Worm (Caenorhabditis elegans) whole organism, late embryonic: ENCODE data around the gene R11D1.3.

Experiments
- C38D4.7 ChIP-seq: fragments of 200-800 bp; sonication (Bioruptor generic); optimal IDR thresholded peaks from 2 replicates; lab custom pipeline; 2018; ENCODE audit warnings: mild to moderate bottlenecking, missing genetic modification characterization, moderate library complexity, missing compliant biosample characterization
- K02D7.2 ChIP-seq: sonication (generic microtip); optimal IDR thresholded peaks from 2 replicates; lab custom pipeline; 2017; ENCODE audit warnings: mild to moderate bottlenecking, missing genetic modification characterization, missing compliant biosample characterization
- K09A11.1 ChIP-seq: sonication (generic microtip); optimal IDR thresholded peaks from 2 replicates; lab custom pipeline; 2017; ENCODE audit warnings: antibody characterized with exemption, mild to moderate bottlenecking, missing genetic modification characterization, missing compliant biosample characterization; ENCODE audit not compliant: insufficient read depth
- T23F11.4 ChIP-seq: fragments of 200-800 bp; sonication (Bioruptor generic); optimal IDR thresholded peaks from 2 replicates; lab custom pipeline; 2018; ENCODE audit warnings: mild to moderate bottlenecking, missing genetic modification characterization, missing compliant biosample characterization
- ahr-1 ChIP-seq: sonication (generic microtip); optimal IDR thresholded peaks from 2 replicates; lab custom pipeline; 2016; ENCODE audit warnings: missing genetic modification characterization, missing compliant biosample characterization
- ama-1 ChIP-seq: fragments of 150-350 bp; optimal IDR thresholded peaks from 2 replicates; lab custom pipeline; 2014
- ceh-19 ChIP-seq: fragments of 200-800 bp; sonication (Bioruptor generic); optimal IDR thresholded peaks from 2 replicates; lab custom pipeline; 2018; ENCODE audit warnings: mild to moderate bottlenecking, missing genetic modification characterization, missing compliant biosample characterization
- ceh-2 ChIP-seq: sonication (generic microtip); optimal IDR thresholded peaks from 2 replicates; lab custom pipeline; 2016; ENCODE audit warnings: missing genotype, missing genetic modification characterization, missing compliant biosample characterization
- ceh-24 ChIP-seq: sonication (generic microtip); optimal IDR thresholded peaks from 2 replicates; lab custom pipeline; 2016; ENCODE audit warnings: mild to moderate bottlenecking, missing genetic modification characterization, missing compliant biosample characterization
- ceh-30 ChIP-seq: fragments of 150-350 bp; optimal IDR thresholded peaks from 2 replicates; lab custom pipeline; 2014; ENCODE audit warnings: missing biosample characterization, missing genetic modification characterization
- ceh-31 ChIP-seq: sonication (generic microtip); optimal IDR thresholded peaks from 2 replicates; lab custom pipeline; 2016; ENCODE audit warnings: missing genetic modification characterization, missing compliant biosample characterization
- ceh-45 ChIP-seq: fragments of 200-800 bp; sonication (Bioruptor generic); IDR thresholded peaks from 2 replicates; pipeline ENCODE4 v1.3.6; 2022; ENCODE audit warnings: missing genetic modification reagents, missing genetic modification characterization, missing compliant biosample characterization
- ceh-6 ChIP-seq: fragments of 200-800 bp; sonication (Bioruptor generic); optimal IDR thresholded peaks from 2 replicates; lab custom pipeline; 2018; ENCODE audit warnings: mild to moderate bottlenecking, missing genetic modification characterization, missing compliant biosample characterization
- ceh-9 ChIP-seq: sonication (generic microtip); optimal IDR thresholded peaks from 2 replicates; lab custom pipeline; 2016; ENCODE audit warnings: mild to moderate bottlenecking, missing genetic modification characterization, inconsistent platforms, missing compliant biosample characterization
- dmd-4 ChIP-seq: sonication (generic microtip); optimal IDR thresholded peaks from 2 replicates; lab custom pipeline; 2016; ENCODE audit warnings: borderline replicate concordance, missing genetic modification characterization, missing compliant biosample characterization
- eyg-1 ChIP-seq: sonication (generic microtip); optimal IDR thresholded peaks from 2 replicates; lab custom pipeline; 2016; ENCODE audit warnings: missing genotype, missing genetic modification characterization, missing compliant biosample characterization
- fax-1 ChIP-seq: sonication (generic microtip); optimal IDR thresholded peaks from 2 replicates; lab custom pipeline; 2016; ENCODE audit warnings: missing genotype, missing genetic modification characterization, missing compliant biosample characterization
- fkh-10 ChIP-seq: fragments of 150-350 bp; optimal IDR thresholded peaks from 2 replicates; lab custom pipeline; 2014; ENCODE audit warnings: missing biosample characterization, missing genetic modification reagents, missing genetic modification characterization
- fkh-6 ChIP-seq: sonication (generic microtip); optimal IDR thresholded peaks from 2 replicates; lab custom pipeline; 2016; ENCODE audit warnings: missing genetic modification characterization, missing compliant biosample characterization
- hlh-13 ChIP-seq: fragments of 200-800 bp; sonication (Bioruptor generic); optimal IDR thresholded peaks from 2 replicates; lab custom pipeline; 2018; ENCODE audit warnings: mild to moderate bottlenecking, missing genetic modification characterization, missing compliant biosample characterization
- hlh-15 ChIP-seq: sonication (generic microtip); optimal IDR thresholded peaks from 2 replicates; lab custom pipeline; 2016; ENCODE audit warnings: missing genetic modification characterization, missing compliant biosample characterization
- hlh-30 ChIP-seq: sonication (generic microtip); optimal IDR thresholded peaks from 2 replicates; lab custom pipeline; 2017; ENCODE audit warnings: antibody characterized with exemption, missing genetic modification characterization, missing compliant biosample characterization; ENCODE audit not compliant: insufficient read depth
- hlh-6 ChIP-seq: sonication (generic microtip); optimal IDR thresholded peaks from 2 replicates; lab custom pipeline; 2016; ENCODE audit warnings: missing genotype, missing genetic modification characterization, missing compliant biosample characterization
- mec-3 ChIP-seq: sonication (generic microtip); optimal IDR thresholded peaks from 2 replicates; lab custom pipeline; 2016; ENCODE audit warnings: borderline replicate concordance, missing genetic modification characterization, missing compliant biosample characterization
- nhr-11 ChIP-seq: fragments of 150-350 bp; optimal IDR thresholded peaks from 2 replicates; lab custom pipeline; 2014; ENCODE audit warnings: missing biosample characterization, missing genetic modification characterization
- nhr-232 ChIP-seq: sonication (generic microtip); optimal IDR thresholded peaks from 2 replicates; lab custom pipeline; 2016; ENCODE audit warnings: missing genetic modification characterization, missing compliant biosample characterization
- npax-4 ChIP-seq: sonication (generic microtip); optimal IDR thresholded peaks from 2 replicates; lab custom pipeline; 2016; ENCODE audit warnings: missing genetic modification characterization, missing compliant biosample characterization
- odd-2 ChIP-seq: sonication (generic microtip); optimal IDR thresholded peaks from 2 replicates; lab custom pipeline; 2017; ENCODE audit warnings: antibody characterized with exemption, mild to moderate bottlenecking, missing genetic modification characterization, missing compliant biosample characterization
- pha-2 ChIP-seq: sonication (generic microtip); optimal IDR thresholded peaks from 2 replicates; lab custom pipeline; 2017; ENCODE audit warnings: mild to moderate bottlenecking, missing genetic modification characterization, missing compliant biosample characterization
- pqm-1 ChIP-seq: sonication (generic microtip); optimal IDR thresholded peaks from 2 replicates; lab custom pipeline; 2016; ENCODE audit warnings: missing genetic modification characterization, missing compliant biosample characterization
- unc-42 ChIP-seq: sonication (generic microtip); optimal IDR thresholded peaks from 2 replicates; lab custom pipeline; 2016; ENCODE audit warnings: missing genotype, missing genetic modification characterization, missing compliant biosample characterization
- unc-86 ChIP-seq: sonication (generic microtip); optimal IDR thresholded peaks from 2 replicates; lab custom pipeline; 2016; ENCODE audit warnings: missing genetic modification characterization, missing compliant biosample characterization
- zip-5 ChIP-seq: sonication (generic microtip); optimal IDR thresholded peaks from 2 replicates; lab custom pipeline; 2016; ENCODE audit warnings: missing genetic modification characterization, missing compliant biosample characterization

The R11D1.3 gene

ce11 chrV:12716447-12716846 lies 4.5 kb upstream of the R11D1.3 start, which contains the start of gene str-178:
TSS of gene str-178 (minus strand) at chrV:12716547.
- no peak for TF ChIP-seq ceh-19 (GFP tag; lab: Kevin White, UChicago)
- TF ChIP-seq hlh-13 (GFP tag; lab: Kevin White, UChicago) = no peak
- no peak for TF ChIP-seq T23F11.4 (GFP tag; lab: Kevin White, UChicago)
- no peak for TF ChIP-seq odd-2
- no peak for TF ChIP-seq fkh-6
- no peak for TF ChIP-seq eyg-1
- TF ChIP-seq ama-1 = no peak
- no peak for TF ChIP-seq pqm-1 (tag; lab: Kevin White, UChicago)

DNA sequence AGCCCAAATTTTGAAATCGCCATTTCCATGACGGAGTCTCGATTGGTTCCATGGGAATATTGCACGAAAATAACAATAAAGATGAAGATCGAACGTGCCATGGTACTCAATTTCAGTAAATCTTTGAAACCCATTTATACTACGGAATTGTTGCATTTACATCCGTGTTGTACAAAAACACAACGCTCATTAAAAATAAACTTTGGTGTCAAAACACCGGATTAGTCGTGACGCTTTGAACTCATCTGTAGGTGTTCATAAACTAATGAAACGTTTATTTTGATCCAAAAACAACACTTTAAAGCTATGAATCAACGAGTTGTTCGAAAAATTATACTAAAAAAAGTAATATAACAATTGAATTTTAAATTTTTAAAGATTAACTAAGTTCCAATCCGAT lies 2.2 kb upstream of the R11D1.3 start, which contains the start of gene R11D1.4:
Gene R11D1.4 (minus strand): TSS at position 101 of the 400 bp plus-strand sequence.
- no peak for TF ChIP-seq dmd-4 (tag; lab: Kevin White, UChicago)
- no peak for TF ChIP-seq pha-2 (tag; lab: Kevin White, UChicago)
- TF ChIP-seq hlh-30 (tag; lab: Kevin White, UChicago) = no peak
- no peak for TF ChIP-seq zip-5 (tag; lab: Kevin White, UChicago)
- no peak for TF ChIP-seq npax-4 (tag; lab: Kevin White, UChicago)
- TF ChIP-seq K02D7.2 (tag; lab: Kevin White, UChicago) = no peak
- TF ChIP-seq ceh-9 (tag; lab: Kevin White, UChicago) = no peak
- TF ChIP-seq ceh-6 = no peak
- TF ChIP-seq fkh-10 (GFP tag; lab: Kevin White, UChicago) = no peak
- no peak for TF ChIP-seq hlh-15 (tag; lab: Kevin White, UChicago)
- no peak for TF ChIP-seq ceh-31 (tag; lab: Kevin White, UChicago)
- TF ChIP-seq nhr-11 = no peak
- TF ChIP-seq K09A11.1 (tag; lab: Kevin White, UChicago) = no peak
- no peak for TF ChIP-seq eyg-1
- TF ChIP-seq ceh-24 (tag; lab: Kevin White, UChicago) = no peak
- no peak for TF ChIP-seq ceh-30 (tag; lab: Kevin White, UChicago)
- no peak for TF ChIP-seq ceh-2
- no peak for TF ChIP-seq ceh-45

- no peak for TF ChIP-seq unc-86 (tag; lab: Kevin White, UChicago)
Observed at ce11 chrV:12708305-12708704, 3.6 kb downstream of the R11D1.3 start, which contains the start of gene R11D1.2. TSS of gene R11D1.2 (plus strand) at chrV:12708605.

ce11 chrV:12706511-12706910 lies 5.4 kb downstream of the R11D1.3 start:
- TF ChIP-seq mec-3 (tag; lab: Kevin White, UChicago) = no peak
- TF ChIP-seq nhr-232 (tag; lab: Kevin White, UChicago) = no peak
- no peak for TF ChIP-seq C38D4.7
- no peak for TF ChIP-seq T23F11.4 (GFP tag; lab: Kevin White, UChicago)
- TF ChIP-seq ahr-1 (tag; lab: Kevin White, UChicago) = no peak

- no peak for TF ChIP-seq fax-1 (tag; lab: Kevin White, UChicago)
- TF ChIP-seq pqm-1 (tag; lab: Kevin White, UChicago) = no peak
- TF ChIP-seq C38D4.7 = no peak
- TF ChIP-seq hlh-15 (tag; lab: Kevin White, UChicago) = no peak
- no peak for TF ChIP-seq hlh-30 (tag; lab: Kevin White, UChicago)
Observed at ce11 chrV:12704077-12704476, 7.8 kb downstream of the R11D1.3 start, which contains the start of gene R11D1.1. TSS of gene R11D1.1 (plus strand) at chrV:12704377.

- TF ChIP-seq unc-42 = peak; percentile 86
- TF ChIP-seq hlh-6 (tag; lab: Kevin White, UChicago) = no peak
- TF ChIP-seq, all 69 proteins: peak for 1
Observed at ce11 chrV:12701613-12702012, 10.3 kb downstream of the R11D1.3 start.
